Worm (Caenorhabditis elegans) whole organism, L3 larva: ENCODE data around the gene byn-1.

Experiments used
- fkh-10 ChIP-seq: sonication (generic microtip); optimal IDR thresholded peaks from 2 replicates; lab custom pipeline; 2017; ENCODE audit warnings: missing biosample characterization, missing genetic modification reagents, missing genetic modification characterization
- mdl-1 ChIP-seq: fragments of 150-350 bp; optimal IDR thresholded peaks from 2 replicates; lab custom pipeline; 2014; ENCODE audit warnings: missing biosample characterization, missing genetic modification characterization
- unc-39 ChIP-seq: sonication (generic microtip); optimal IDR thresholded peaks from 4 replicates; lab custom pipeline; 2017; ENCODE audit warnings: missing biosample characterization, missing genetic modification characterization
- unc-62 ChIP-seq: fragments of 150-350 bp; sonication (generic microtip); optimal IDR thresholded peaks from 4 replicates; lab custom pipeline; 2014; ENCODE audit warnings: missing biosample characterization, missing genetic modification reagents, missing genetic modification characterization
- ztf-11 ChIP-seq: fragments of 150-350 bp; optimal IDR thresholded peaks from 2 replicates; lab custom pipeline; 2014; ENCODE audit warnings: missing biosample characterization, missing genetic modification characterization

ce11 chrIII:6912381-6912780, 19.4 kb upstream of the byn-1 start, which contains the start of gene pdf-1:
- TF ChIP-seq unc-62 (GFP tag; lab: Kevin White, UChicago) (no peak), ztf-11 (tag; lab: Kevin White, UChicago) (no peak), mdl-1 (tag; lab: Kevin White, UChicago) (no peak), unc-39 (tag; lab: Kevin White, UChicago) (no peak), fkh-10 (GFP tag; lab: Kevin White, UChicago) (no peak)
